Fruit fly (Drosophila melanogaster): ENCODE data around the gene Ir7f.

Ir7f gene

dm6 chrX:7888386-7889024, 4.7 kb upstream of the Ir7f start, which contains the start of gene Acat1:
Acat1 (minus strand) TSS chrX:7888785.
- peak; percentile 32 for TF ChIP-seq tj (GFP tag; optimal IDR thresholded peaks at IDR 0.05)
- peak; percentile 5 for TF ChIP-seq cic (GFP tag; optimal IDR thresholded peaks at IDR 0.05)
- TF ChIP-seq CG33017 (tag; optimal IDR thresholded peaks at IDR 0.05), result peak; percentile 35
- peak; percentile 66 for TF ChIP-seq Hr96 (GFP tag; optimal IDR thresholded peaks at IDR 0.05)
- peak; percentile 69 for TF ChIP-seq CG11617 (GFP tag; optimal IDR thresholded peaks at IDR 0.05)
- no peak for TF ChIP-seq Clk (GFP tag; optimal IDR thresholded peaks at IDR 0.05)
- TF ChIP-seq Mnt (GFP tag; optimal IDR thresholded peaks at IDR 0.05), result peak; percentile 66
- TF ChIP-seq cnc (optimal IDR thresholded peaks at IDR 0.05), result no peak
- TF ChIP-seq CG7045 (GFP tag; optimal IDR thresholded peaks at IDR 0.05), result peak; percentile 38
- peak; percentile 85 for TF ChIP-seq CG14711 (tag; optimal IDR thresholded peaks at IDR 0.05)
- peak; percentile 73 for TF ChIP-seq Crg-1 (GFP tag; optimal IDR thresholded peaks at IDR 0.05)
- peak; percentile 44 for TF ChIP-seq CG5204 (GFP tag; optimal IDR thresholded peaks at IDR 0.05)
- peak; percentile 52 for TF ChIP-seq toe (GFP tag; optimal IDR thresholded peaks at IDR 0.05)
- TF ChIP-seq pad (GFP tag; optimal IDR thresholded peaks at IDR 0.05), result peak; percentile 63
- peak; percentile 36 for TF ChIP-seq ovo (GFP tag; optimal IDR thresholded peaks at IDR 0.05)
- peak; percentile 84 for TF ChIP-seq CG7101 (tag; optimal IDR thresholded peaks at IDR 0.05)
- TF ChIP-seq CG12768 (GFP tag; optimal IDR thresholded peaks at IDR 0.05), result peak; percentile 60
- no peak for TF ChIP-seq kay (GFP tag; ENCODE audit: borderline replicate concordance)
- peak; percentile 59 for TF ChIP-seq CG1620 (GFP tag; optimal IDR thresholded peaks at IDR 0.05)
- TF ChIP-seq bab1 (GFP tag; optimal IDR thresholded peaks at IDR 0.05), result peak; percentile 92

- no peak for TF ChIP-seq CG5204 (GFP tag; optimal IDR thresholded peaks at IDR 0.05)
- TF ChIP-seq CG11617 (GFP tag; optimal IDR thresholded peaks at IDR 0.05), result no peak
- TF ChIP-seq CG14711 (tag; optimal IDR thresholded peaks at IDR 0.05), result no peak
- TF ChIP-seq ovo (GFP tag; optimal IDR thresholded peaks at IDR 0.05), result no peak
- TF ChIP-seq kay (GFP tag; ENCODE audit: borderline replicate concordance), result no peak
- TF ChIP-seq CG12768 (GFP tag; optimal IDR thresholded peaks at IDR 0.05), result no peak
- TF ChIP-seq CG7045 (GFP tag; optimal IDR thresholded peaks at IDR 0.05), result no peak
- TF ChIP-seq Hr96 (GFP tag; optimal IDR thresholded peaks at IDR 0.05), result no peak
- no peak for TF ChIP-seq CG33017 (tag; optimal IDR thresholded peaks at IDR 0.05)
- TF ChIP-seq toe (GFP tag; optimal IDR thresholded peaks at IDR 0.05), result no peak
- TF ChIP-seq Clk (GFP tag; optimal IDR thresholded peaks at IDR 0.05), result no peak
- TF ChIP-seq Mnt (GFP tag; optimal IDR thresholded peaks at IDR 0.05), result no peak
- no peak for TF ChIP-seq cic (GFP tag; optimal IDR thresholded peaks at IDR 0.05)
Measured at dm6 chrX:7884360-7884759, 534 bp upstream of the Ir7f start, which contains the start of gene Ir7g. Ir7g (plus strand) TSS chrX:7884660.

- TF ChIP-seq CG11617 (GFP tag; optimal IDR thresholded peaks at IDR 0.05), result no peak
- TF ChIP-seq CG33017 (tag; optimal IDR thresholded peaks at IDR 0.05), result no peak
- TF ChIP-seq CG7045 (GFP tag; optimal IDR thresholded peaks at IDR 0.05), result no peak
- no peak for TF ChIP-seq Hr96 (GFP tag; optimal IDR thresholded peaks at IDR 0.05)
Measured at dm6 chrX:7881579-7881978, 2.2 kb downstream of the Ir7f start, which contains the start of gene Ir7e. Ir7e (minus strand) TSS chrX:7881679.

dm6 chrX:7878736-7879135, 5.1 kb downstream of the Ir7f start, which contains the start of gene Ir7d:
Ir7d (minus strand) TSS chrX:7878836.
- TF ChIP-seq bab1 (GFP tag; optimal IDR thresholded peaks at IDR 0.05) (no peak), CG11617 (GFP tag; optimal IDR thresholded peaks at IDR 0.05) (no peak), kay (GFP tag; ENCODE audit: borderline replicate concordance) (no peak), Clk (GFP tag; optimal IDR thresholded peaks at IDR 0.05) (no peak), CG12768 (GFP tag; optimal IDR thresholded peaks at IDR 0.05) (no peak), ovo (GFP tag; optimal IDR thresholded peaks at IDR 0.05) (no peak), tj (GFP tag; optimal IDR thresholded peaks at IDR 0.05) (no peak), pad (GFP tag; optimal IDR thresholded peaks at IDR 0.05) (no peak), toe (GFP tag; optimal IDR thresholded peaks at IDR 0.05) (no peak), Mnt (GFP tag; optimal IDR thresholded peaks at IDR 0.05) (no peak), cic (GFP tag; optimal IDR thresholded peaks at IDR 0.05) (no peak), CG7101 (tag; optimal IDR thresholded peaks at IDR 0.05) (no peak), CG14711 (tag; optimal IDR thresholded peaks at IDR 0.05) (no peak), CG1620 (GFP tag; optimal IDR thresholded peaks at IDR 0.05) (no peak), Crg-1 (GFP tag; optimal IDR thresholded peaks at IDR 0.05) (no peak)

dm6 chrX:7874094-7874493, 9.7 kb downstream of the Ir7f start, which contains the start of gene Ir7c:
Ir7c (plus strand) TSS chrX:7874394.
- TF ChIP-seq tj (GFP tag; optimal IDR thresholded peaks at IDR 0.05) (no peak), pad (GFP tag; optimal IDR thresholded peaks at IDR 0.05) (no peak), cic (GFP tag; optimal IDR thresholded peaks at IDR 0.05) (no peak), CG14711 (tag; optimal IDR thresholded peaks at IDR 0.05) (no peak), Mnt (GFP tag; optimal IDR thresholded peaks at IDR 0.05) (no peak), CG7045 (GFP tag; optimal IDR thresholded peaks at IDR 0.05) (no peak), Crg-1 (GFP tag; optimal IDR thresholded peaks at IDR 0.05) (no peak)

dm6 chrX:7873172-7873930, 10.5 kb downstream of the Ir7f start, which contains the start of gene dec:
dec (minus strand) TSS chrX:7873222.
- TF ChIP-seq bab1 (GFP tag; optimal IDR thresholded peaks at IDR 0.05), result peak; percentile 88
- peak; percentile 17 for TF ChIP-seq pad (GFP tag; optimal IDR thresholded peaks at IDR 0.05)
- peak; percentile 95 for TF ChIP-seq tj (GFP tag; optimal IDR thresholded peaks at IDR 0.05)
- no peak for TF ChIP-seq CG11617 (GFP tag; optimal IDR thresholded peaks at IDR 0.05)
- TF ChIP-seq CG14711 (tag; optimal IDR thresholded peaks at IDR 0.05), result peak; percentile 26
